Worm (Caenorhabditis elegans) whole organism, midembryonic: ENCODE results near the gene ntl-9.

Experiments used
- T22C8.4 ChIP-seq: fragments of 200-800 bp; sonication (Bioruptor generic); IDR thresholded peaks from 2 replicates; pipeline ENCODE4 v1.3.6; 2022; ENCODE audit warnings: missing genetic modification characterization, missing compliant biosample characterization
- cog-1 ChIP-seq: sonication (generic microtip); optimal IDR thresholded peaks from 2 replicates; lab custom pipeline; 2016; ENCODE audit warnings: missing genetic modification characterization, missing compliant biosample characterization
- flt-1 ChIP-seq: fragments of 200-800 bp; sonication (Bioruptor generic); IDR thresholded peaks from 2 replicates; pipeline ENCODE4 v1.3.6; 2022; ENCODE audit warnings: missing genetic modification characterization, missing compliant biosample characterization
- klf-2 ChIP-seq: fragments of 200-800 bp; sonication (Bioruptor generic); conservative IDR thresholded peaks from 2 replicates; pipeline ENCODE4 v1.3.6; 2022; ENCODE audit warnings: missing genetic modification reagents, missing genetic modification characterization, missing compliant biosample characterization
- med-1 ChIP-seq: sonication (generic microtip); optimal IDR thresholded peaks from 2 replicates; lab custom pipeline; 2017; ENCODE audit warnings: missing genetic modification characterization, mild to moderate bottlenecking, missing compliant biosample characterization, antibody characterized with exemption, missing genetic modification reagents; ENCODE audit not compliant: insufficient read depth
- ref-1 ChIP-seq: fragments of 200-800 bp; sonication (Bioruptor generic); conservative IDR thresholded peaks from 2 replicates; pipeline ENCODE4 v1.3.6; 2022; ENCODE audit warnings: missing genetic modification reagents, missing genetic modification characterization, missing compliant biosample characterization
- tab-1 ChIP-seq: fragments of 200-800 bp; sonication (Bioruptor generic); IDR thresholded peaks from 2 replicates; pipeline ENCODE4 v1.3.6; 2022; ENCODE audit warnings: missing genetic modification characterization, missing compliant biosample characterization
- ztf-23 ChIP-seq: fragments of 200-800 bp; sonication (Bioruptor generic); IDR thresholded peaks from 2 replicates; pipeline ENCODE4 v1.3.6; 2022; ENCODE audit warnings: missing genetic modification reagents, missing genetic modification characterization, missing compliant biosample characterization
- ztf-29 ChIP-seq: fragments of 200-800 bp; sonication (Bioruptor generic); IDR thresholded peaks from 2 replicates; pipeline ENCODE4 v1.3.6; 2022; ENCODE audit warnings: missing genetic modification reagents, missing genetic modification characterization, missing compliant biosample characterization

The ntl-9 gene

DNA sequence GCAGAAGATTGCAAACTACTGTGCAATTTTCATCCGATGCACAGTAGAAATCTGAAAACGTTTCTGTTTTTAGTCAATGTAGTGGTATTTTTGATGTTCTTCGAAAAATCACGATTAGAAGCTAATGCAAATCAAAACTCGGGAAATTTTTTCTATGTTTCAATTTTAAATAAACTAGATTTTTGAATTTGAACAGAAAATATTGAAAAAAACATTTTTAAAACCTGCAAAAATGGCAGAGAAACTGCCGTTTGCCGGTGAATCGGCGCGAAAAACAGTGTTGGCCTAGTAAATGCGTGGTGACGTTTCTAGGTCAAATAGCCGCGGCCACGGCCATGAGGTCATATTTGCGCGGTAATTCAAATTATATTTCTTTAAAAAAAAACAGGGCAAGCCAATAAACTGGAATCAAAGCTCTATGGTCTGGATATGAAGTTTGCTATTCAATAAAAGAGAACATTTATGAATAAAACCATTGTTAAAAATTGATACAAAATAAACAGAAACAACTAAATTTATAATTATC, 14.1 kb upstream of the ntl-9 start, which contains the start of gene set-2:
TSS of gene set-2 (minus strand) at position 51 of the 526 bp plus-strand sequence.
- TF ChIP-seq ztf-23 (GFP tag; lab: Robert Waterston, UW) (peak; percentile 60; the same call in 1 of the 2 replicates), flt-1 (GFP tag; lab: Robert Waterston, UW) (peak; percentile 56; the same call in 1 of the 2 replicates), med-1 (no peak), T22C8.4 (no peak), ztf-29 (GFP tag; lab: Robert Waterston, UW) (no peak), ref-1 (GFP tag; lab: Robert Waterston, UW) (no peak), cog-1 (tag; lab: Kevin White, UChicago) (peak; percentile 48), tab-1 (no peak), klf-2 (GFP tag; lab: Robert Waterston, UW) (no peak)

DNA sequence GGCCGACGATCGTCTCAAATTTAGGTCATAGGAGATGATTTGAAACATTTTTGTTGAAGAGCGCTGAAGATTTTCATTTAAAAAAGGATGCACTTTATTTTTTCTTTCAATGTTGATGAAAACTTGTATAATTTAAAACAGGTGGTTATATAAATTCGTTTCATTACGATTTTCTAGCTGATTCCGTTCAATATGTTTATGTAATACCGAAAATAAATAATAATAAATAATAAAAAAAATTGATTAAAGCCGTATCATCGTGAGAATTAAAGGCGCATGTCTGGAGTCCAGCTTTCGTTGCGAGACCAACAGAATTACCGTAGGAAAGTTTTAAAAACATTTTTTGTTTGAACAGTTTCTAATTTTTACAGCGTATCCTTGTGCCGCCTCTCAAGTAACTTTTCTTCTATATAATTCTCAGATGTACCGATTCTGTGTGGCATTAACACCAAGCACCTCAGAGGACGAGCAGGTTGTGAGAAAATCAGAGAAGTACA, 12.1 kb upstream of the ntl-9 start, which contains the start of the genes C26E6.12 and eri-9:
TSS of gene C26E6.12 (minus strand) at position 51 of the 497 bp plus-strand sequence.
TSS of gene eri-9 (plus strand) at position 248 of the 497 bp plus-strand sequence.
- no peak for TF ChIP-seq ztf-23 (GFP tag; lab: Robert Waterston, UW)
- no peak for TF ChIP-seq tab-1

DNA sequence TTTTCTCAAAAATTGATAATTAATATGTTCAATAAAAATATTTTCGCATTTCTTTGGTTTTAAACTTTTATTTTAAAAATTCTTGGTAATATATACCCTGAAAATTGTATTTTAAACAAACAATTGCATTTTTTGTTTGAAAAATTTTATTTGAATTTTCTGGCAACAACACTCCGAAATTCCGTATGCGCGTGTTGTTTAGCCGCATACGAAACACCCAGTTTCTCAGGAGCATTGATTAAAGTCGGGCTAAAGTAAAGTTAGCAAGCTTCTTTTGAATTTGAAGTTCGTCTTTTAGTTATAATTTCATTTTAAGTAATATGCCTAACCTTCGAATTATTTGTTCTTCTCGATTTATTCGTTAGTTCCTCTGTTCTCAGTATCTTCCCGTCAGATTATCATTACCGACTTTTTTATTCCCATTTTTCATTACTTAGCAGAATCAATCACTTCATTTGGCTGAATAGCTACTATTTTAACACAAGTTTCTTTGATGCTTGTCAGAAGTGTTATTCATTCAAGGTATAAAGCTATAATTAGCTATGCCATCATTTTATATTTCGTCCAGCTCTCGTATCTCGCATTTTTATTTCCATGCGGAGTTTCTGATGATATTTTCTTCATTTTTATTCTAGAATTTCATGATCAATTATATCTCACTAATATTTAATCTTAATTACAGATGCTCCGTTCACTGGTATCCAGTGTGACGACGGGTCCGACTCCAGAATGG, 9.3 kb upstream of the ntl-9 start, which contains the start of gene mrps-18C:
TSS of gene mrps-18C (plus strand) at position 683 of the 733 bp plus-strand sequence.
- TF ChIP-seq tab-1 (no peak), ztf-23 (GFP tag; lab: Robert Waterston, UW) (no peak), med-1 (no peak), klf-2 (GFP tag; lab: Robert Waterston, UW) (no peak), ref-1 (GFP tag; lab: Robert Waterston, UW) (no peak), ztf-29 (GFP tag; lab: Robert Waterston, UW) (no peak), flt-1 (GFP tag; lab: Robert Waterston, UW) (no peak), cog-1 (tag; lab: Kevin White, UChicago) (no peak), T22C8.4 (no peak)

DNA sequence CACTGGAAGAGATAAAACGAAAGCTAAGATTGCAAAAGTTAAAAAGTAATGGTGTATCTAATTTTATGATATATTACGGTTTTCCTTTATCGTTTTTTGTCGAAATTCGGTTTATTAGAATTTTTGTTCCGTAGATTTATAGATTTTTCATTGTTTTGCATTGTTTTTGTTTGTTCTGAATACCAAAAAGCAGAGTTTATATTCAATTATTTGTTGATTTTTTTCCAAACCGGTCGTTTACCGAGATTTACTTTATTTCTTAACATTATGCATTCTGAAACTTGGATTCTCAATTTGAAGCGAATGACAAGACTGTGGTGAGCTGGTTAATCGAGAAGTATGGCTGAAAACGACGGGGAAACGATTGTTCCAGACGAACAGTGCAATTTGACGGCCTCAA, 7.3 kb upstream of the ntl-9 start, which contains the start of gene fsn-1:
TSS of gene fsn-1 (plus strand) at position 301 of the 400 bp plus-strand sequence.
- TF ChIP-seq cog-1 (tag; lab: Kevin White, UChicago) (no peak), ref-1 (GFP tag; lab: Robert Waterston, UW) (no peak), klf-2 (GFP tag; lab: Robert Waterston, UW) (no peak), tab-1 (no peak), T22C8.4 (no peak)

DNA sequence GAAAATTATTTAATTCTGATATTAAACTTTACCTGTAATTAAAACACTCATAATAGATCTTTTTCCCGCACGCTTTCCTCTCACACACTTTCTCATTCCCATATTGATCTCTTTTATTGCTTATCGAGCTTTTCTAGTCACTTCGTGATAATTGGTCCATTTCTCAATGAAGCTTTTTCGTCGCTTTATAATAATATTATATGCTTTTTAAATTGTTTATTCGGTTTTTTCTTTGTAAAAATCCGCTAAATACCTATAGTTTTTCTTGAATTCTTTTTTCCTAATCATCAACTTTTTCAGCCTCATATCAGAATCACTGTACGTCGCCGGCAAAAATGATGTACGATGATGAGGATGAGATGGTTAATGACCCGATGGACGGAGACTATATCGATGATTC, 5.0 kb upstream of the ntl-9 start, which contains the start of gene rpb-2:
TSS of gene rpb-2 (plus strand) at position 301 of the 400 bp plus-strand sequence.
- TF ChIP-seq tab-1: no peak
- no peak for TF ChIP-seq med-1
- TF ChIP-seq klf-2 (GFP tag; lab: Robert Waterston, UW): no peak
- TF ChIP-seq ztf-23 (GFP tag; lab: Robert Waterston, UW): no peak
- TF ChIP-seq T22C8.4: no peak
- no peak for TF ChIP-seq flt-1 (GFP tag; lab: Robert Waterston, UW)
- TF ChIP-seq cog-1 (tag; lab: Kevin White, UChicago): no peak
- no peak for TF ChIP-seq ztf-29 (GFP tag; lab: Robert Waterston, UW)
- no peak for TF ChIP-seq ref-1 (GFP tag; lab: Robert Waterston, UW)

DNA sequence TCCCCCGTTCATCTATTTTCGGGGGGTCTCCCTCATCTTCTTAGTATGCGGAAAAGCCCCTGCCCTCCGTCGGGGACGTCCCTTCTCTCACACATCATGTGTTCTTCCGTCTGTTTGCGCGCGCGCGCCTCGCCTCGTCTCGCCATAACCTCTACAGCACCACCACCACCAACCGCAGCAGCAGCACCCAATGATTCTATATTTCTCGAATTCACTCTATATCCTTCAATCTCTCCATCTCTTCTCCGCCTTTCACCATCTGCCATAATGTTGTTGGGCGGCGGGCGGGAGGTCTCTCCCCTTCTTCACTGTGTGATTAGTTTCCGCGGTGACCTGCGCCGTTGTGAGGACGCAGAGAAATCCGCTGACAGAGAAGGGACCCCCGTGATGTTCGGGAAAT, 3.0 kb downstream of the ntl-9 start:
- TF ChIP-seq cog-1 (tag; lab: Kevin White, UChicago): peak; percentile 56
- TF ChIP-seq klf-2 (GFP tag; lab: Robert Waterston, UW): no peak
- TF ChIP-seq med-1: no peak
- peak; percentile 69; the same call in 1 of the 2 replicates for TF ChIP-seq ztf-23 (GFP tag; lab: Robert Waterston, UW)
- TF ChIP-seq flt-1 (GFP tag; lab: Robert Waterston, UW): peak; percentile 73
- TF ChIP-seq ref-1 (GFP tag; lab: Robert Waterston, UW): 0 out of 2 replicates have a peak, but pooled peaks have one; percentile 13
- TF ChIP-seq ztf-29 (GFP tag; lab: Robert Waterston, UW): peak; percentile 38; the same call in 1 of the 2 replicates
- TF ChIP-seq T22C8.4: peak; percentile 12; the same call in 1 of the 2 replicates
- TF ChIP-seq tab-1: 0 out of 2 replicates have a peak, but pooled peaks have one; percentile 51

DNA sequence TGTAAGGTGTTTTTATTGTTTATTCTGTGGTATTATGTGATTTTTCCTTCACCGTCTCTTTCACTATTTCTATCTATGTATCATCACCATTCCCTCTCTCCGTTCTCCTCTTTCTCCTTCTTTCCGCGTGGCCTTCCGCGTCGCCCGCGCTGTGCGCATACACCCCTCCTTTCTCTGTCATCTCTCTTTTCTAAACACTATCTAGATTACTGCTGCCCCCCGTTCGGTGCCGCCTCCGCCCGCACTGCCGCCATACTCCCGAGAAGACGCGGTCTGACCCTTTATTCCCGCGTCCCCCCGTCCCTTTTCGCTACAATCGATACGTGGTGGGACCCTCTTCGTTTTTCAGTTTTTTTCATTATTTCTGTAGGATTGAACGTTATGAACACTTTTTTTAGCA, 4.3 kb downstream of the ntl-9 start:
- TF ChIP-seq ref-1 (GFP tag; lab: Robert Waterston, UW) (no peak), med-1 (no peak), ztf-23 (GFP tag; lab: Robert Waterston, UW) (0 out of 2 replicates have a peak, but pooled peaks have one; percentile 45), cog-1 (tag; lab: Kevin White, UChicago) (no peak), flt-1 (GFP tag; lab: Robert Waterston, UW) (peak; percentile 66), tab-1 (no peak), ztf-29 (GFP tag; lab: Robert Waterston, UW) (no peak)

DNA sequence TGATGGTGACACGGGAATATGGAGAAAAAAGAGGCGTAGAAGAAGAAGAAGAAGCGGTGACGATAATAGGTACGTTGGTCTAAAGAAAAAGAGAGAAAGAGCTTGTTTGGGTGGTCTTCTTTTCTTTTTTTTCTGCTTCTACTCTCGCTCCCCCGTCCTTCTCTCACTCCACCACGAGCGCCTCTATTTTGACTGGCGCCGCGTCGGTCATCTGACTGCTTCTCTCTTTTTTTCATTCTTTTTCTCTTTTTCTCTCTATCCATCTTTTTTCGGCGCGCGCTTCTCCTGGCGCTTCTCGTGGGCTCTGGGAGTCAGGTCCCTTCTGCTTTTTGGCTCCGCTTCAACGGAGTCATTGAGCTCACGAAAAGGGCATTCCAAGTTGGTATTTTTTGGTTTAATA, 6.0 kb downstream of the ntl-9 start:
- TF ChIP-seq ref-1 (GFP tag; lab: Robert Waterston, UW): no peak

DNA sequence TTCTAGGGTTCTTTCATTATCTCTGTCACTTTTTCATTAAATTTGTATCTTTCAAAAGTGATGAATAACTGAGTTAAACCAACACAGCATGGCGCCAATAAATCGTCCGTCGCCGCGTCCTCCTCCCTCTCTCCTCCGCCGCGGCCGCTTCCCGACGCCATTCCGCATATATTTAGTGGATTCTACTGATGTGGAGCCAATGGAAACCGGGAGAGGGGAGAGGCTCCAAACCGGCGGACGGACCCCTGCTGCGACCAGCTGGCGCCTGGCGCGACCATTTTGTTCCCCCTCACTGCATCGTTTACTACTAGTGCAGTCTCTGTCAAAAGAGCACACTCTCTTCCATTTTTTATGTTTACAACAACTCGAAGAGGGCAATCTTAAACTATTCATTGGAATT, 6.9 kb downstream of the ntl-9 start:
- TF ChIP-seq ztf-23 (GFP tag; lab: Robert Waterston, UW): no peak
- TF ChIP-seq ztf-29 (GFP tag; lab: Robert Waterston, UW): no peak
- TF ChIP-seq ref-1 (GFP tag; lab: Robert Waterston, UW): no peak
- TF ChIP-seq med-1: no peak
- no peak for TF ChIP-seq flt-1 (GFP tag; lab: Robert Waterston, UW)
- TF ChIP-seq T22C8.4: no peak
- no peak for TF ChIP-seq tab-1
- no peak for TF ChIP-seq cog-1 (tag; lab: Kevin White, UChicago)
- TF ChIP-seq klf-2 (GFP tag; lab: Robert Waterston, UW): no peak
